Worm (Caenorhabditis elegans) whole organism, L1 larva: Measurements from ENCODE around the gene srg-69.

Source experiments
- elt-2 ChIP-seq: sonication (generic microtip); optimal IDR thresholded peaks from 2 replicates; lab custom pipeline; 2016; ENCODE audit warnings: missing genetic modification characterization, mild to moderate bottlenecking, inconsistent platforms, missing compliant biosample characterization, missing genetic modification reagents
- snpc-4 ChIP-seq: fragments of 150-350 bp; optimal IDR thresholded peaks from 2 replicates; lab custom pipeline; 2014; ENCODE audit warnings: missing biosample characterization, missing genetic modification characterization

- TF ChIP-seq elt-2, result no peak
- TF ChIP-seq snpc-4 (tag; lab: Kevin White, UChicago), result no peak
Measured at ce11 chrII:5337495-5337840, 18.0 kb upstream of the srg-69 start.
